Worm (Caenorhabditis elegans) whole organism, L1 larva: ENCODE results near the gene ZK550.6.

Experiments
- C04F5.9 ChIP-seq: sonication (generic microtip); optimal IDR thresholded peaks from 2 replicates; lab custom pipeline; 2016; ENCODE audit warnings: missing genetic modification characterization, missing compliant biosample characterization
- C34B4.2 ChIP-seq: sonication (generic microtip); optimal IDR thresholded peaks from 2 replicates; lab custom pipeline; 2017; ENCODE audit warnings: mild to moderate bottlenecking, missing genetic modification characterization, missing compliant biosample characterization
- Y116A8C.19 ChIP-seq: sonication (generic microtip); optimal IDR thresholded peaks from 2 replicates; lab custom pipeline; 2016; ENCODE audit warnings: missing compliant biosample characterization, missing genetic modification characterization, borderline replicate concordance
- aly-2 ChIP-seq: fragments of 150-350 bp; optimal IDR thresholded peaks from 2 replicates; lab custom pipeline; 2014; ENCODE audit warnings: missing biosample characterization, missing genetic modification characterization
- ama-1 ChIP-seq: fragments of 150-350 bp; optimal IDR thresholded peaks from 2 replicates; lab custom pipeline; 2014
- ceh-63 ChIP-seq: fragments of 200-800 bp; sonication (Bioruptor generic); optimal IDR thresholded peaks from 2 replicates; lab custom pipeline; 2018; ENCODE audit warnings: mild to moderate bottlenecking, missing genetic modification characterization, missing compliant biosample characterization
- ceh-82 ChIP-seq, 3 experiments: fragments of 150-350 bp in 1 of 3; sonication (generic microtip) in 2 of 3; optimal IDR thresholded peaks; 2 replicates each; lab custom pipeline; 2014 to 2017; ENCODE audit warnings: missing biosample characterization in 3 of 3, missing genetic modification characterization in 3 of 3
- ceh-88 ChIP-seq: fragments of 200-800 bp; sonication (Bioruptor generic); IDR thresholded peaks from 2 replicates; pipeline ENCODE4 v1.3.6; 2022; ENCODE audit warnings: missing genetic modification characterization, missing compliant biosample characterization
- ces-1 ChIP-seq: fragments of 150-350 bp; optimal IDR thresholded peaks from 2 replicates; lab custom pipeline; 2014; ENCODE audit warnings: missing biosample characterization, missing genetic modification reagents, missing genetic modification characterization
- dsc-1 ChIP-seq: sonication (generic microtip); optimal IDR thresholded peaks from 2 replicates; lab custom pipeline; 2016; ENCODE audit warnings: mild to moderate bottlenecking, missing genetic modification characterization, missing compliant biosample characterization
- efl-1 ChIP-seq, 4 experiments: fragments of 150-350 bp; optimal IDR thresholded peaks in 3 of 4; peaks in 1 of 4; 1 replicate in 1 of 4; 2 replicates in 3 of 4; lab custom pipeline; 2014; ENCODE audit warnings: missing biosample characterization in 2 of 4, missing genetic modification characterization in 2 of 4, missing genetic modification reagents in 2 of 4
- elt-2 ChIP-seq: sonication (generic microtip); optimal IDR thresholded peaks from 2 replicates; lab custom pipeline; 2016; ENCODE audit warnings: missing genetic modification characterization, mild to moderate bottlenecking, inconsistent platforms, missing compliant biosample characterization, missing genetic modification reagents
- ets-5 ChIP-seq: fragments of 200-800 bp; sonication (Bioruptor generic); IDR thresholded peaks from 2 replicates; pipeline ENCODE4 v1.3.6; 2022; ENCODE audit warnings: missing genetic modification characterization, missing compliant biosample characterization
- fkh-10 ChIP-seq: sonication (generic microtip); optimal IDR thresholded peaks from 2 replicates; lab custom pipeline; 2017; ENCODE audit warnings: missing biosample characterization, missing genetic modification reagents, missing genetic modification characterization
- fkh-4 ChIP-seq: sonication (generic microtip); optimal IDR thresholded peaks from 2 replicates; lab custom pipeline; 2016; ENCODE audit warnings: missing compliant biosample characterization, missing genetic modification characterization, borderline replicate concordance
- fkh-8 ChIP-seq: sonication (generic microtip); optimal IDR thresholded peaks from 2 replicates; lab custom pipeline; 2016; ENCODE audit warnings: mild to moderate bottlenecking, missing genetic modification characterization, missing compliant biosample characterization
- fos-1 ChIP-seq: fragments of 150-350 bp; optimal IDR thresholded peaks from 2 replicates; lab custom pipeline; 2014; ENCODE audit warnings: missing biosample characterization, missing genetic modification characterization
- isw-1 ChIP-seq: fragments of 200-800 bp; sonication (Bioruptor generic); IDR thresholded peaks from 2 replicates; pipeline ENCODE4 v1.3.6; 2022; ENCODE audit warnings: missing genetic modification characterization, missing compliant biosample characterization
- lin-13 ChIP-seq: fragments of 150-350 bp; optimal IDR thresholded peaks from 2 replicates; lab custom pipeline; 2014; ENCODE audit warnings: missing biosample characterization, missing genetic modification reagents, missing genetic modification characterization
- lin-15B ChIP-seq: fragments of 150-350 bp; sonication (generic microtip); optimal IDR thresholded peaks from 3 replicates; lab custom pipeline; 2014; ENCODE audit warnings: missing biosample characterization, missing genetic modification characterization
- lsy-2 ChIP-seq, 2 experiments: fragments of 150-350 bp; optimal IDR thresholded peaks; 2 replicates each; lab custom pipeline; 2014; ENCODE audit warnings: missing biosample characterization in 2 of 2, missing genetic modification characterization in 2 of 2
- mab-9 ChIP-seq: fragments of 200-800 bp; sonication (Bioruptor generic); IDR thresholded peaks from 2 replicates; pipeline ENCODE4 v1.3.6; 2022; ENCODE audit warnings: missing genetic modification reagents, missing genetic modification characterization, missing compliant biosample characterization
- mdl-1 ChIP-seq, 2 experiments: fragments of 150-350 bp; optimal IDR thresholded peaks; 2 replicates each; lab custom pipeline; 2014 to 2017; ENCODE audit warnings: missing biosample characterization in 2 of 2, missing genetic modification characterization in 2 of 2, inconsistent platforms in 1 of 2
- mef-2 ChIP-seq: fragments of 150-350 bp; optimal IDR thresholded peaks from 2 replicates; lab custom pipeline; 2014; ENCODE audit warnings: missing biosample characterization, missing genetic modification characterization
- mep-1 ChIP-seq: fragments of 150-350 bp; optimal IDR thresholded peaks from 2 replicates; lab custom pipeline; 2014; ENCODE audit warnings: missing biosample characterization, missing genetic modification characterization
- nhr-71 ChIP-seq: sonication (generic microtip); optimal IDR thresholded peaks from 2 replicates; lab custom pipeline; 2016; ENCODE audit warnings: mild to moderate bottlenecking, missing genetic modification characterization, moderate library complexity, missing compliant biosample characterization
- nhr-84 ChIP-seq: sonication (generic microtip); optimal IDR thresholded peaks from 2 replicates; lab custom pipeline; 2017; ENCODE audit warnings: missing biosample characterization, missing genetic modification characterization
- nhr-85 ChIP-seq: sonication (generic microtip); peaks from one replicate; lab custom pipeline; 2016; ENCODE audit warnings: missing genetic modification characterization, inconsistent platforms, missing compliant biosample characterization
- pqm-1 ChIP-seq: sonication (generic microtip); optimal IDR thresholded peaks from 3 replicates; lab custom pipeline; 2017; ENCODE audit warnings: missing biosample characterization, missing genetic modification characterization
- rnt-1 ChIP-seq: sonication (generic microtip); optimal IDR thresholded peaks from 2 replicates; lab custom pipeline; 2016; ENCODE audit warnings: mild to moderate bottlenecking, missing genetic modification characterization, moderate library complexity, missing compliant biosample characterization
- skn-1 ChIP-seq: fragments of 150-350 bp; optimal IDR thresholded peaks from 2 replicates; lab custom pipeline; 2014; ENCODE audit warnings: missing biosample characterization, missing genetic modification characterization
- sptf-1 ChIP-seq: fragments of 150-350 bp; optimal IDR thresholded peaks from 2 replicates; lab custom pipeline; 2014; ENCODE audit warnings: missing biosample characterization, missing genetic modification characterization
- swsn-7 ChIP-seq: sonication (generic microtip); optimal IDR thresholded peaks from 2 replicates; lab custom pipeline; 2016; ENCODE audit warnings: missing genetic modification characterization, missing compliant biosample characterization
- tbx-2 ChIP-seq: sonication (generic microtip); optimal IDR thresholded peaks from 2 replicates; lab custom pipeline; 2016; ENCODE audit warnings: missing genetic modification characterization, missing compliant biosample characterization
- unc-130 ChIP-seq: fragments of 150-350 bp; optimal IDR thresholded peaks from 2 replicates; lab custom pipeline; 2017; ENCODE audit warnings: missing biosample characterization, missing genetic modification characterization, inconsistent platforms
- unc-62 ChIP-seq: fragments of 150-350 bp; optimal IDR thresholded peaks from 2 replicates; lab custom pipeline; 2014; ENCODE audit warnings: missing biosample characterization, missing genetic modification reagents, missing genetic modification characterization
- unc-86 ChIP-seq: sonication (generic microtip); optimal IDR thresholded peaks from 2 replicates; lab custom pipeline; 2016; ENCODE audit warnings: missing genetic modification characterization, missing compliant biosample characterization
- unc-98 ChIP-seq: fragments of 200-800 bp; sonication (Bioruptor generic); IDR thresholded peaks from 2 replicates; pipeline ENCODE4 v1.3.6; 2022; ENCODE audit warnings: missing genetic modification characterization, missing compliant biosample characterization
- zag-1 ChIP-seq: fragments of 150-350 bp; optimal IDR thresholded peaks from 2 replicates; lab custom pipeline; 2014; ENCODE audit warnings: missing biosample characterization, missing genetic modification characterization
- zip-4 ChIP-seq: fragments of 200-800 bp; sonication (Bioruptor generic); optimal IDR thresholded peaks from 2 replicates; lab custom pipeline; 2018; ENCODE audit warnings: mild to moderate bottlenecking, missing genetic modification characterization, moderate library complexity, missing compliant biosample characterization
- ztf-11 ChIP-seq, 2 experiments: sonication (generic microtip); optimal IDR thresholded peaks; 2 replicates each; lab custom pipeline; 2016 to 2017; ENCODE audit warnings: missing genetic modification characterization in 2 of 2, missing biosample characterization in 1 of 2, missing compliant biosample characterization in 1 of 2

The ZK550.6 gene

DNA sequence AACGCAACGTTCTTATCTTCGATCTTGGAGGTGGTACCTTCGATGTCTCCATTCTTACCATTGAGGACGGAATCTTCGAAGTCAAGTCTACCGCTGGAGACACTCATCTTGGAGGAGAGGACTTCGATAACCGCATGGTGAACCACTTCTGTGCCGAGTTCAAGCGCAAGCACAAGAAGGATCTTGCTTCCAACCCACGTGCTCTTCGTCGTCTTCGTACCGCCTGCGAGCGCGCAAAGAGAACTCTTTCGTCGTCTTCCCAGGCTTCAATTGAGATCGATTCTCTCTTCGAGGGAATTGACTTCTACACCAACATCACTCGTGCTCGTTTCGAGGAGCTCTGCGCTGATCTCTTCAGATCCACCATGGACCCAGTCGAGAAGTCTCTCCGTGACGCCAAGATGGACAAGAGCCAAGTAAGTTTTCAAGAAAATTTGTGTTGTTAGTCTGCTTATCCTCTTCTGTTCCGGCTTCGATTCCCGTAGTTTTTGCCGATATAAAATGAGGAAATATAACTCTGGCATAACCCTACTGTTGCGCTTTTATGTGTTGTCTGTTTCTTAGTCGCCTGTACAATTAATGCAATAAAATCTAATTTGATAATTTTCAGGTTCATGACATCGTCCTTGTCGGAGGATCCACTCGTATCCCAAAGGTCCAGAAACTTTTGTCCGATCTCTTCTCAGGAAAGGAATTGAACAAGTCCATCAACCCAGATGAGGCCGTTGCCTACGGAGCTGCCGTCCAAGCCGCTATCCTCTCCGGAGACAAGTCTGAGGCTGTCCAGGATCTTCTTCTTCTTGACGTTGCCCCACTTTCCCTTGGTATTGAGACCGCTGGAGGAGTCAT is 17.5 kb upstream of the ZK550.6 start:
- TF ChIP-seq unc-98 (GFP tag; lab: Robert Waterston, UW) (no peak), unc-62 (GFP tag; lab: Kevin White, UChicago) (no peak), aly-2 (tag; lab: Kevin White, UChicago) (peak; percentile 47), C34B4.2 (tag; lab: Kevin White, UChicago) (no peak), ces-1 (GFP tag; lab: Kevin White, UChicago) (no peak), nhr-85 (tag; lab: Kevin White, UChicago) (peak; percentile 38), mdl-1 (tag; optimal IDR thresholded peaks at IDR 0.05; lab: Kevin White, UChicago) (no peak), dsc-1 (tag; lab: Kevin White, UChicago) (no peak), zip-4 (GFP tag; lab: Kevin White, UChicago) (no peak), fkh-10 (GFP tag; lab: Kevin White, UChicago) (no peak), unc-130 (tag; lab: Kevin White, UChicago) (no peak), isw-1 (GFP tag; lab: Robert Waterston, UW) (no peak), tbx-2 (no peak), mep-1 (peak; percentile 17), elt-2 (no peak), Y116A8C.19 (tag; lab: Kevin White, UChicago) (no peak), C04F5.9 (tag; lab: Kevin White, UChicago) (no peak), sptf-1 (tag; lab: Kevin White, UChicago) (no peak), pqm-1 (tag; lab: Kevin White, UChicago) (no peak), zag-1 (no peak), rnt-1 (tag; lab: Kevin White, UChicago) (no peak), fos-1 (no peak), unc-86 (no peak), nhr-71 (tag; lab: Kevin White, UChicago) (no peak), lsy-2 (tag; optimal IDR thresholded peaks at IDR 0.05; lab: Kevin White, UChicago) (no peak), ceh-82 (tag; optimal IDR thresholded peaks at IDR 0.05; lab: Kevin White, UChicago) (no peak), ets-5 (GFP tag; lab: Robert Waterston, UW) (no peak), ceh-88 (GFP tag; lab: Robert Waterston, UW) (no peak), swsn-7 (tag; lab: Kevin White, UChicago) (no peak), efl-1 (optimal IDR thresholded peaks at IDR 0.05; lab: Kevin White, UChicago) (no peak), efl-1 (GFP tag; optimal IDR thresholded peaks at IDR 0.05 in 1 of 2; lab: Kevin White, UChicago) (peak in 1 of 2 experiments; percentile 73), skn-1 (peak; percentile 35), fkh-8 (tag; lab: Kevin White, UChicago) (peak; percentile 1), lin-13 (GFP tag; lab: Kevin White, UChicago) (no peak), ztf-11 (tag; optimal IDR thresholded peaks at IDR 0.05; lab: Kevin White, UChicago) (no peak), ama-1 (peak; percentile 68), nhr-84 (tag; lab: Kevin White, UChicago) (no peak), lin-15B (no peak)

DNA sequence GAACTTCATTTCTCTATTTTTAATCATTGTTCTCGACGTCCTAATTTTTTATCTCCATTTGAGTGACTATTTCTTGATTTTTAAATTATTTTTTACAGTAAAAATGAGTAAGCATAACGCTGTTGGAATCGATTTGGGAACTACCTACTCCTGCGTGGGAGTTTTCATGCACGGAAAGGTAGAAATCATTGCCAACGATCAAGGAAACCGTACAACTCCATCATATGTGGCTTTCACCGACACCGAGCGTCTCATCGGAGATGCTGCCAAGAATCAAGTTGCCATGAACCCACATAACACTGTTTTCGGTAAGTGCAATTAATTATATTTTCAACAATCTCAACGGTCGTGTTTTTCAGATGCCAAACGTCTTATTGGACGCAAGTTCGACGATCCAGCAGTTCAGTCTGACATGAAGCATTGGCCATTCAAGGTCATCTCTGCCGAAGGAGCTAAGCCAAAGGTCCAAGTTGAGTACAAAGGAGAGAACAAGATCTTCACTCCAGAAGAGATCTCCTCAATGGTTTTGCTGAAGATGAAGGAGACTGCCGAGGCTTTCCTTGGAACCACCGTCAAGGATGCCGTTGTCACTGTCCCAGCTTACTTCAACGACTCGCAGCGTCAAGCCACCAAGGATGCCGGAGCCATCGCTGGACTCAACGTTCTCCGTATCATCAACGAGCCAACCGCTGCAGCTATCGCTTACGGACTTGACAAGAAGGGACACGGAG is 16.7 kb upstream of the ZK550.6 start, which contains the start of gene hsp-1:
Gene hsp-1, plus strand, starts transcription at position 99 of the 731 bp plus-strand sequence.
- TF ChIP-seq skn-1 (peak; percentile 17), ceh-63 (GFP tag; lab: Kevin White, UChicago) (peak; percentile 71), lin-15B (no peak), ama-1 (peak; percentile 46), mab-9 (GFP tag; lab: Robert Waterston, UW) (peak; percentile 50; the same call in 1 of the 2 replicates), fkh-4 (no peak), mef-2 (tag; lab: Kevin White, UChicago) (no peak)
